Worm (Caenorhabditis elegans) whole organism, early embryonic: ENCODE results near the gene F13A7.11.

Experiments
- ama-1 ChIP-seq: fragments of 150-350 bp; optimal IDR thresholded peaks from 2 replicates; lab custom pipeline; 2014
- ceh-13 ChIP-seq: fragments of 200-800 bp; sonication (Bioruptor generic); optimal IDR thresholded peaks from 2 replicates; lab custom pipeline; 2018; ENCODE audit warnings: mild to moderate bottlenecking, missing genetic modification characterization, missing compliant biosample characterization
- flt-1 ChIP-seq: fragments of 200-800 bp; sonication (Bioruptor generic); IDR thresholded peaks from 2 replicates; pipeline ENCODE4 v1.3.6; 2022; ENCODE audit warnings: missing genetic modification characterization, missing compliant biosample characterization
- pes-1 ChIP-seq: fragments of 200-800 bp; sonication (Bioruptor generic); IDR thresholded peaks from 2 replicates; pipeline ENCODE4 v1.3.6; 2022; ENCODE audit warnings: missing genetic modification reagents, missing genetic modification characterization, missing compliant biosample characterization
- tbx-11 ChIP-seq: fragments of 200-800 bp; sonication (Bioruptor generic); IDR thresholded peaks from 2 replicates; pipeline ENCODE4 v1.3.6; 2022; ENCODE audit warnings: missing genetic modification characterization, missing compliant biosample characterization

- no peak for TF ChIP-seq ceh-13 (GFP tag; lab: Kevin White, UChicago)
- no peak for TF ChIP-seq ama-1 (lab: Kevin White, UChicago)
- no peak for TF ChIP-seq pes-1
- TF ChIP-seq tbx-11 (GFP tag; lab: Robert Waterston, UW) = no peak
- TF ChIP-seq flt-1 = no peak
These were observed 17.9 kb downstream of the F13A7.11 start for ce11 chrV:16377188-16377587.
